Fruit fly (Drosophila melanogaster) whole organism, embryonic: ENCODE measurements around the gene CG32564.

Experiments used
- B-H1 ChIP-seq: fragments of 200-800 bp; sonication (Bioruptor generic); IDR thresholded peaks from 3 replicates; pipeline ENCODE4 v1.3.6; 2022; ENCODE audit warnings: missing biosample characterization, missing genetic modification characterization
- Bdp1 ChIP-seq: fragments of 200-800 bp; sonication (Bioruptor generic); optimal IDR thresholded peaks from 3 replicates; lab custom pipeline; 2016; ENCODE audit warnings: missing biosample characterization, missing genetic modification characterization
- Bteb2 ChIP-seq: fragments of 200-800 bp; sonication (Bioruptor generic); optimal IDR thresholded peaks from 2 replicates; lab custom pipeline; 2016; ENCODE audit warnings: missing biosample characterization, missing genetic modification characterization
- CG10321 ChIP-seq: fragments of 200-800 bp; sonication (Bioruptor generic); IDR thresholded peaks from 2 replicates; pipeline ENCODE4 v1.3.6; 2022; ENCODE audit warnings: missing biosample characterization, missing genetic modification characterization
- CG11085 ChIP-seq: fragments of 200-800 bp; sonication (Bioruptor generic); IDR thresholded peaks from 2 replicates; pipeline ENCODE4 v1.3.6; 2022; ENCODE audit warnings: missing biosample characterization, missing genetic modification characterization
- CG11093 ChIP-seq: fragments of 200-800 bp; sonication (Bioruptor generic); IDR thresholded peaks from 3 replicates; pipeline ENCODE4 v1.3.6; 2022; ENCODE audit warnings: missing biosample characterization, missing genetic modification characterization
- CG12071 ChIP-seq: fragments of 200-800 bp; sonication (Bioruptor generic); optimal IDR thresholded peaks from 3 replicates; lab custom pipeline; 2018; ENCODE audit warnings: missing biosample characterization, mild to moderate bottlenecking, missing genetic modification characterization
- CG14710 ChIP-seq: fragments of 200-800 bp; sonication (Bioruptor generic); optimal IDR thresholded peaks from 3 replicates; lab custom pipeline; 2019; ENCODE audit warnings: missing biosample characterization, mild to moderate bottlenecking, missing genetic modification characterization, moderate library complexity
- CG14860 ChIP-seq: fragments of 200-800 bp; sonication (Bioruptor generic); IDR thresholded peaks from 3 replicates; pipeline ENCODE4 v1.3.6; 2022; ENCODE audit warnings: missing biosample characterization, missing genetic modification characterization; ENCODE audit not compliant: partially characterized antibody
- CG15696 ChIP-seq: fragments of 200-800 bp; sonication (Bioruptor generic); optimal IDR thresholded peaks from 2 replicates; lab custom pipeline; 2019; ENCODE audit warnings: missing biosample characterization, mild to moderate bottlenecking, missing genetic modification characterization, moderate library complexity
- CG17385 ChIP-seq: fragments of 200-800 bp; sonication (Bioruptor generic); optimal IDR thresholded peaks from 3 replicates; lab custom pipeline; 2018; ENCODE audit warnings: missing biosample characterization, mild to moderate bottlenecking, missing genetic modification characterization
- CG17802 ChIP-seq: fragments of 200-800 bp; sonication (Bioruptor generic); optimal IDR thresholded peaks from 2 replicates; lab custom pipeline; 2018; ENCODE audit warnings: missing biosample characterization, mild to moderate bottlenecking, missing genetic modification characterization, moderate library complexity
- CG2712 ChIP-seq: fragments of 200-800 bp; optimal IDR thresholded peaks from 3 replicates; lab custom pipeline; 2019; ENCODE audit warnings: missing biosample characterization, mild to moderate bottlenecking, missing genetic modification characterization, moderate library complexity
- CG31388 ChIP-seq: fragments of 200-800 bp; sonication (Bioruptor generic); optimal IDR thresholded peaks from 2 replicates; lab custom pipeline; 2016; ENCODE audit warnings: missing biosample characterization, missing genetic modification characterization
- CG34224 ChIP-seq: fragments of 200-800 bp; sonication (Bioruptor generic); IDR thresholded peaks from 3 replicates; pipeline ENCODE4 v1.3.6; 2022; ENCODE audit warnings: missing biosample characterization, missing genetic modification characterization; ENCODE audit not compliant: partially characterized antibody
- CG6689 ChIP-seq: fragments of 200-800 bp; sonication (Bioruptor generic); IDR thresholded peaks from 2 replicates; pipeline ENCODE4 v1.3.6; 2022; ENCODE audit warnings: missing biosample characterization, missing genetic modification characterization
- CG9215 ChIP-seq: fragments of 200-800 bp; sonication (Bioruptor generic); IDR thresholded peaks from 2 replicates; pipeline ENCODE4 v1.3.6; 2022; ENCODE audit warnings: missing biosample characterization, missing genetic modification characterization
- CG9437 ChIP-seq: fragments of 200-800 bp; sonication (Bioruptor generic); optimal IDR thresholded peaks from 2 replicates; lab custom pipeline; 2018; ENCODE audit warnings: missing biosample characterization, mild to moderate bottlenecking, missing genetic modification characterization
- D19A ChIP-seq: fragments of 200-800 bp; optimal IDR thresholded peaks from 3 replicates; lab custom pipeline; 2019; ENCODE audit warnings: missing biosample characterization, mild to moderate bottlenecking, missing genetic modification characterization, moderate library complexity
- Doc3 ChIP-seq: fragments of 200-800 bp; sonication (Bioruptor generic); IDR thresholded peaks from 3 replicates; pipeline ENCODE4 v1.3.6; 2022; ENCODE audit warnings: missing biosample characterization, missing genetic modification characterization; ENCODE audit not compliant: partially characterized antibody
- Drgx ChIP-seq: fragments of 200-800 bp; sonication (Bioruptor generic); IDR thresholded peaks from 2 replicates; pipeline ENCODE4 v1.3.6; 2022; ENCODE audit warnings: missing biosample characterization, missing genetic modification characterization
- GATAe ChIP-seq: fragments of 200-800 bp; sonication (Bioruptor generic); conservative IDR thresholded peaks from 2 replicates; pipeline ENCODE4 v1.3.6; 2022; ENCODE audit warnings: missing biosample characterization, missing genetic modification characterization
- NFAT ChIP-seq: fragments of 200-800 bp; sonication (Bioruptor generic); IDR thresholded peaks from 2 replicates; pipeline ENCODE4 v1.3.6; 2022; ENCODE audit warnings: missing biosample characterization, missing genetic modification characterization
- Neu2 ChIP-seq: fragments of 200-800 bp; sonication (Bioruptor generic); optimal IDR thresholded peaks from 3 replicates; lab custom pipeline; 2016; ENCODE audit warnings: missing biosample characterization, missing genetic modification characterization, borderline replicate concordance
- Nf-YC ChIP-seq: fragments of 200-800 bp; optimal IDR thresholded peaks from 3 replicates; lab custom pipeline; 2019; ENCODE audit warnings: missing biosample characterization, mild to moderate bottlenecking, missing genetic modification characterization, moderate library complexity
- Pdp1 ChIP-seq, 2 experiments: fragments of 200-800 bp; sonication (Bioruptor generic); optimal IDR thresholded peaks; 3 replicates each; lab custom pipeline; 2016; ENCODE audit warnings: missing biosample characterization in 2 of 2, missing genetic modification characterization in 2 of 2, mild to moderate bottlenecking in 1 of 2, moderate library complexity in 1 of 2
- Ravus ChIP-seq: fragments of 200-800 bp; sonication (Bioruptor generic); IDR thresholded peaks from 2 replicates; pipeline ENCODE4 v1.3.6; 2022; ENCODE audit warnings: missing biosample characterization, missing genetic modification characterization
- Sox102F ChIP-seq: fragments of 200-800 bp; sonication (Bioruptor generic); optimal IDR thresholded peaks from 2 replicates; lab custom pipeline; 2018; ENCODE audit warnings: missing biosample characterization, mild to moderate bottlenecking, missing genetic modification characterization, moderate library complexity
- Sry-β ChIP-seq: fragments of 200-800 bp; sonication (Bioruptor generic); optimal IDR thresholded peaks from 2 replicates; lab custom pipeline; 2018; ENCODE audit warnings: missing biosample characterization, mild to moderate bottlenecking, missing genetic modification characterization, moderate library complexity
- bcd ChIP-seq: fragments of 200-800 bp; sonication (Bioruptor generic); optimal IDR thresholded peaks from 2 replicates; lab custom pipeline; 2017; ENCODE audit warnings: missing biosample characterization, mild to moderate bottlenecking, missing genetic modification characterization
- cg ChIP-seq: fragments of 200-800 bp; sonication (Bioruptor generic); optimal IDR thresholded peaks from 3 replicates; lab custom pipeline; 2019; ENCODE audit warnings: missing biosample characterization, mild to moderate bottlenecking, missing genetic modification characterization, moderate library complexity
- chinmo ChIP-seq: fragments of 200-800 bp; sonication (Bioruptor generic); IDR thresholded peaks from 4 replicates; pipeline ENCODE4 v1.3.6; 2022; ENCODE audit warnings: missing biosample characterization, missing genetic modification characterization; ENCODE audit not compliant: partially characterized antibody
- crp ChIP-seq, 2 experiments: fragments of 200-800 bp; sonication (Bioruptor generic); optimal IDR thresholded peaks; 2 replicates in 1 of 2; 3 replicates in 1 of 2; lab custom pipeline; 2017; ENCODE audit warnings: missing biosample characterization in 2 of 2, missing genetic modification characterization in 2 of 2, mild to moderate bottlenecking in 1 of 2, moderate library complexity in 1 of 2
- disco-r ChIP-seq: fragments of 200-800 bp; sonication (Bioruptor generic); optimal IDR thresholded peaks from 2 replicates; lab custom pipeline; 2016; ENCODE audit warnings: missing biosample characterization, missing genetic modification characterization
- dmrt99B ChIP-seq: fragments of 200-800 bp; sonication (Bioruptor generic); optimal IDR thresholded peaks from 2 replicates; lab custom pipeline; 2018; ENCODE audit warnings: missing biosample characterization, mild to moderate bottlenecking, missing genetic modification characterization, moderate library complexity
- en ChIP-seq: fragments of 200-800 bp; sonication (Bioruptor generic); optimal IDR thresholded peaks from 2 replicates; lab custom pipeline; 2016; ENCODE audit warnings: missing biosample characterization, missing genetic modification characterization
- ewg ChIP-seq: fragments of 200-800 bp; sonication (Bioruptor generic); optimal IDR thresholded peaks from 3 replicates; lab custom pipeline; 2017; ENCODE audit warnings: mild to moderate bottlenecking, missing biosample characterization, missing genetic modification reagents, missing genetic modification characterization
- ftz-f1 ChIP-seq: fragments of 200-800 bp; sonication (Bioruptor generic); optimal IDR thresholded peaks from 2 replicates; lab custom pipeline; 2016; ENCODE audit warnings: missing biosample characterization, missing genetic modification characterization
- gt ChIP-seq: fragments of 200-800 bp; sonication (Bioruptor generic); IDR thresholded peaks from 2 replicates; pipeline ENCODE4 v1.3.6; 2022; ENCODE audit warnings: missing biosample characterization, missing genetic modification characterization
- ham ChIP-seq: fragments of 200-800 bp; sonication (Bioruptor generic); IDR thresholded peaks from 2 replicates; pipeline ENCODE4 v1.3.6; 2022; ENCODE audit warnings: missing biosample characterization, missing genetic modification characterization
- kay ChIP-seq: fragments of 200-800 bp; sonication (Bioruptor generic); optimal IDR thresholded peaks from 2 replicates; lab custom pipeline; 2016; ENCODE audit warnings: missing biosample characterization, missing genetic modification characterization
- onecut ChIP-seq: fragments of 200-800 bp; sonication (Bioruptor generic); IDR thresholded peaks from 2 replicates; pipeline ENCODE4 v1.3.6; 2022; ENCODE audit warnings: missing biosample characterization, missing genetic modification characterization
- p53 ChIP-seq: fragments of 200-800 bp; sonication (Bioruptor generic); optimal IDR thresholded peaks from 2 replicates; lab custom pipeline; 2016; ENCODE audit warnings: missing biosample characterization, missing genetic modification characterization
- pb ChIP-seq: fragments of 200-800 bp; sonication (Bioruptor generic); optimal IDR thresholded peaks from 3 replicates; lab custom pipeline; 2016; ENCODE audit warnings: missing biosample characterization, missing genetic modification characterization
- salm ChIP-seq: fragments of 200-800 bp; sonication (Bioruptor generic); optimal IDR thresholded peaks from 2 replicates; lab custom pipeline; 2018; ENCODE audit warnings: missing biosample characterization, mild to moderate bottlenecking, missing genetic modification characterization
- scrt ChIP-seq: fragments of 200-800 bp; sonication (Bioruptor generic); optimal IDR thresholded peaks from 2 replicates; lab custom pipeline; 2018; ENCODE audit warnings: missing biosample characterization, mild to moderate bottlenecking, missing genetic modification characterization, moderate library complexity
- shn ChIP-seq: fragments of 200-800 bp; sonication (Bioruptor generic); optimal IDR thresholded peaks from 3 replicates; lab custom pipeline; 2016; ENCODE audit warnings: missing biosample characterization, missing genetic modification characterization
- slbo ChIP-seq: fragments of 200-800 bp; sonication (Bioruptor generic); IDR thresholded peaks from 2 replicates; pipeline ENCODE4 v1.3.6; 2022; ENCODE audit warnings: missing biosample characterization, missing genetic modification characterization
- sna ChIP-seq: fragments of 200-800 bp; sonication (Bioruptor generic); IDR thresholded peaks from 2 replicates; pipeline ENCODE4 v1.3.6; 2022; ENCODE audit warnings: missing biosample characterization, missing genetic modification characterization; ENCODE audit not compliant: partially characterized antibody
- sug ChIP-seq: fragments of 200-800 bp; optimal IDR thresholded peaks from 2 replicates; lab custom pipeline; 2019; ENCODE audit warnings: missing biosample characterization, mild to moderate bottlenecking, missing genetic modification characterization, moderate library complexity
- tup ChIP-seq: fragments of 200-800 bp; sonication (Bioruptor generic); optimal IDR thresholded peaks from 2 replicates; lab custom pipeline; 2016; ENCODE audit warnings: missing biosample characterization, mild to moderate bottlenecking, missing genetic modification characterization, moderate library complexity

Gene CG32564

DNA sequence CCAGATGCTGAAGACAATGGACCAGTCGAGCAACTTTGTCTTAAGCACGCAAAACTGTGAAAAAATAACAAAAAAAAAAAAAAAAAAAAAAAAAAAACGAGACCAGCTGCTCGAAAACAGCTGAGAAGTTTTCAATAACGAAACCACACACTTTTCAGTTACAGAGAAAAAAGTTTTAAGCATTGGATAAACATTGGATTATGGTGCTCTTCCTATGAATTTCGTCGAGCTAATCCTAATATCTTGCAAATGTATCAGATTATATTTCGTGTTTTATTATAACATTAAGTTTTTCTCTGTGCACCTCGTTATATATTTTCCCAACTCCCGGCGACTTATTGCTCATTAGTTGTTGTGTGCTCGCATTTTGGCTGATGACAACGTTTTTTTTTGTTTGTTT lies 29.7 kb upstream of the CG32564 start (continued):
- TF ChIP-seq tup, result no peak
- no peak for TF ChIP-seq Ravus (GFP tag; lab: Robert Waterston, UW)
- TF ChIP-seq Sry-β (GFP tag; lab: Kevin White, UChicago), result no peak
- TF ChIP-seq CG10321 (GFP tag; lab: Robert Waterston, UW), result no peak
- no peak for TF ChIP-seq gt
- TF ChIP-seq Pdp1 (GFP tag; optimal IDR thresholded peaks at IDR 0.05; lab: Kevin White, UChicago), result peak; percentile 27 to 47
- no peak for TF ChIP-seq CG15696 (tag; lab: Kevin White, UChicago)
- TF ChIP-seq sug (tag; lab: Kevin White, UChicago), result peak; percentile 3
- TF ChIP-seq crp (GFP tag; optimal IDR thresholded peaks at IDR 0.05; lab: Kevin White, UChicago), result peak in 1 of 2 experiments; percentile 37
- TF ChIP-seq Sox102F (GFP tag; lab: Kevin White, UChicago), result peak; percentile 66
- TF ChIP-seq CG14860 (GFP tag; lab: Robert Waterston, UW), result no peak
- TF ChIP-seq Neu2, result no peak
- TF ChIP-seq CG9215 (GFP tag; lab: Robert Waterston, UW), result no peak
- peak; percentile 67 for TF ChIP-seq pb (GFP tag; lab: Kevin White, UChicago)
- TF ChIP-seq GATAe (GFP tag; lab: Robert Waterston, UW), result no peak
- peak; percentile 74 for TF ChIP-seq slbo
- TF ChIP-seq ftz-f1 (GFP tag; lab: Kevin White, UChicago), result no peak
- TF ChIP-seq CG14710 (tag; lab: Kevin White, UChicago), result no peak
- peak; percentile 16 for TF ChIP-seq shn (GFP tag; lab: Kevin White, UChicago)
- no peak for TF ChIP-seq chinmo (GFP tag; lab: Robert Waterston, UW)
- peak; percentile 34 for TF ChIP-seq D19A (tag; lab: Kevin White, UChicago)
- peak; percentile 34 for TF ChIP-seq bcd (GFP tag; lab: Kevin White, UChicago)
- no peak for TF ChIP-seq ham (GFP tag; lab: Robert Waterston, UW)
- TF ChIP-seq Drgx (GFP tag; lab: Robert Waterston, UW), result peak; percentile 60
- TF ChIP-seq CG17385, result peak; percentile 30
- TF ChIP-seq kay, result no peak
- peak; percentile 48 for TF ChIP-seq disco-r (GFP tag; lab: Kevin White, UChicago)
- peak; percentile 37 for TF ChIP-seq en (GFP tag; lab: Kevin White, UChicago)
- TF ChIP-seq Bdp1 (GFP tag; lab: Kevin White, UChicago), result no peak
- no peak for TF ChIP-seq sna (GFP tag; lab: Robert Waterston, UW)
- peak; percentile 52 for TF ChIP-seq CG2712 (tag; lab: Kevin White, UChicago)
- no peak for TF ChIP-seq CG11085 (GFP tag; lab: Robert Waterston, UW)
- no peak; the same call in 2 of the 3 replicates for TF ChIP-seq CG34224 (GFP tag; lab: Robert Waterston, UW)
- TF ChIP-seq Bteb2 (GFP tag; lab: Kevin White, UChicago), result peak; percentile 4
- no peak for TF ChIP-seq CG9437 (GFP tag; lab: Kevin White, UChicago)
- peak; percentile 32 for TF ChIP-seq scrt (GFP tag; lab: Kevin White, UChicago)
- TF ChIP-seq cg (GFP tag; lab: Kevin White, UChicago), result no peak
- TF ChIP-seq CG6689, result peak; percentile 62
- no peak for TF ChIP-seq salm (tag; lab: Kevin White, UChicago)
- peak; percentile 30; the same call in 2 of the 3 replicates for TF ChIP-seq B-H1 (GFP tag; lab: Robert Waterston, UW)
- no peak for TF ChIP-seq p53 (GFP tag; lab: Kevin White, UChicago)
- TF ChIP-seq CG12071 (GFP tag; lab: Kevin White, UChicago), result peak; percentile 18
- peak; percentile 53 for TF ChIP-seq Nf-YC
- TF ChIP-seq CG31388 (GFP tag; lab: Kevin White, UChicago), result no peak
- no peak for TF ChIP-seq Doc3 (GFP tag; lab: Robert Waterston, UW)
- TF ChIP-seq onecut (GFP tag; lab: Robert Waterston, UW), result peak; percentile 23
- no peak for TF ChIP-seq CG11093
- TF ChIP-seq CG17802, result no peak
- peak; percentile 68 for TF ChIP-seq dmrt99B
- TF ChIP-seq NFAT (GFP tag; lab: Robert Waterston, UW), result peak; percentile 51; the same call in 1 of the 2 replicates
- no peak for TF ChIP-seq ewg (GFP tag; lab: Kevin White, UChicago)
